Fruit fly (Drosophila melanogaster) whole organism, embryonic: Measurements from ENCODE around the gene nxf2.
A peak's percentile ranks its signal among the peaks of the same experiment; 100 is the strongest.

Experiments
- Abd-B ChIP-seq: fragments of 200-800 bp; sonication (Bioruptor generic); optimal IDR thresholded peaks from 2 replicates; lab custom pipeline; 2018; ENCODE audit warnings: missing biosample characterization, mild to moderate bottlenecking, missing genetic modification characterization, moderate library complexity
- Adf1 ChIP-seq: fragments of 200-800 bp; sonication (Bioruptor generic); IDR thresholded peaks from 2 replicates; pipeline ENCODE4 v1.3.6; 2022; ENCODE audit warnings: missing biosample characterization, missing genetic modification characterization
- CG10147 ChIP-seq: fragments of 200-800 bp; sonication (Bioruptor generic); optimal IDR thresholded peaks from 2 replicates; lab custom pipeline; 2019; ENCODE audit warnings: missing biosample characterization, mild to moderate bottlenecking, missing genetic modification characterization, moderate library complexity
- CG10462 ChIP-seq: fragments of 200-800 bp; sonication (Bioruptor generic); optimal IDR thresholded peaks from 2 replicates; lab custom pipeline; 2016; ENCODE audit warnings: missing biosample characterization, missing genetic modification characterization
- CG10543 ChIP-seq: fragments of 200-800 bp; sonication (Bioruptor generic); optimal IDR thresholded peaks from 3 replicates; lab custom pipeline; 2017; ENCODE audit warnings: missing biosample characterization, mild to moderate bottlenecking, missing genetic modification characterization, moderate library complexity
- CG10565 ChIP-seq: fragments of 200-800 bp; sonication (Bioruptor generic); optimal IDR thresholded peaks from 3 replicates; lab custom pipeline; 2016; ENCODE audit warnings: missing biosample characterization, mild to moderate bottlenecking, missing genetic modification characterization
- CG10959 ChIP-seq: fragments of 200-800 bp; sonication (Bioruptor generic); IDR thresholded peaks from 2 replicates; pipeline ENCODE4 v1.3.6; 2022; ENCODE audit warnings: missing biosample characterization, missing genetic modification characterization
- CG11695 ChIP-seq: fragments of 200-800 bp; sonication (Bioruptor generic); IDR thresholded peaks from 3 replicates; pipeline ENCODE4 v1.3.6; 2022; ENCODE audit warnings: missing biosample characterization, missing genetic modification characterization
- CG12391 ChIP-seq: fragments of 200-800 bp; sonication (Bioruptor generic); optimal IDR thresholded peaks from 3 replicates; lab custom pipeline; 2018; ENCODE audit warnings: missing biosample characterization, mild to moderate bottlenecking, missing genetic modification characterization, moderate library complexity
- CG13287 ChIP-seq: fragments of 200-800 bp; sonication (Bioruptor generic); IDR thresholded peaks from 2 replicates; pipeline ENCODE4 v1.3.6; 2022; ENCODE audit warnings: missing biosample characterization, missing genetic modification characterization; ENCODE audit not compliant: partially characterized antibody
- CG14014 ChIP-seq: fragments of 200-800 bp; sonication (Bioruptor generic); IDR thresholded peaks from 2 replicates; pipeline ENCODE4 v1.3.6; 2022; ENCODE audit warnings: missing biosample characterization, missing genetic modification characterization
- CG1529 ChIP-seq: fragments of 200-800 bp; sonication (Bioruptor generic); optimal IDR thresholded peaks from 3 replicates; lab custom pipeline; 2018; ENCODE audit warnings: missing biosample characterization, missing genetic modification characterization
- CG31441 ChIP-seq: fragments of 200-800 bp; sonication (Bioruptor generic); IDR thresholded peaks from 2 replicates; pipeline ENCODE4 v1.3.6; 2022; ENCODE audit warnings: missing biosample characterization, missing genetic modification characterization
- CG32532 ChIP-seq: fragments of 200-800 bp; sonication (Bioruptor generic); IDR thresholded peaks from 2 replicates; pipeline ENCODE4 v1.3.6; 2022; ENCODE audit warnings: missing biosample characterization, missing genetic modification characterization
- CG33557 ChIP-seq: fragments of 200-800 bp; sonication (Bioruptor generic); optimal IDR thresholded peaks from 2 replicates; lab custom pipeline; 2019; ENCODE audit warnings: missing biosample characterization, mild to moderate bottlenecking, missing genetic modification characterization, moderate library complexity
- CG3407 ChIP-seq: fragments of 200-800 bp; sonication (Bioruptor generic); optimal IDR thresholded peaks from 2 replicates; lab custom pipeline; 2018; ENCODE audit warnings: missing biosample characterization, mild to moderate bottlenecking, missing genetic modification characterization
- CG43689 ChIP-seq: fragments of 200-800 bp; sonication (Bioruptor generic); IDR thresholded peaks from 2 replicates; pipeline ENCODE4 v1.3.6; 2022; ENCODE audit warnings: missing biosample characterization, missing genetic modification characterization
- CG7963 ChIP-seq: fragments of 200-800 bp; sonication (Bioruptor generic); IDR thresholded peaks from 3 replicates; pipeline ENCODE4 v1.3.6; 2022; ENCODE audit warnings: missing biosample characterization, missing genetic modification characterization; ENCODE audit not compliant: partially characterized antibody
- CG8944 ChIP-seq: fragments of 200-800 bp; sonication (Bioruptor generic); optimal IDR thresholded peaks from 3 replicates; lab custom pipeline; 2016; ENCODE audit warnings: missing biosample characterization, missing genetic modification characterization
- CG9437 ChIP-seq: fragments of 200-800 bp; sonication (Bioruptor generic); optimal IDR thresholded peaks from 2 replicates; lab custom pipeline; 2018; ENCODE audit warnings: missing biosample characterization, mild to moderate bottlenecking, missing genetic modification characterization
- CG9727 ChIP-seq: fragments of 200-800 bp; sonication (Bioruptor generic); optimal IDR thresholded peaks from 3 replicates; lab custom pipeline; 2017; ENCODE audit warnings: missing biosample characterization, mild to moderate bottlenecking, missing genetic modification characterization
- CTCF ChIP-seq: fragments of 200-800 bp; sonication (Bioruptor generic); optimal IDR thresholded peaks from 2 replicates; lab custom pipeline; 2017; ENCODE audit warnings: missing biosample characterization, mild to moderate bottlenecking, missing genetic modification characterization, moderate library complexity
- Dek ChIP-seq: fragments of 200-800 bp; sonication (Bioruptor generic); optimal IDR thresholded peaks from 3 replicates; lab custom pipeline; 2019; ENCODE audit warnings: missing biosample characterization, mild to moderate bottlenecking, missing genetic modification characterization, moderate library complexity
- Dip3 ChIP-seq: fragments of 200-800 bp; sonication (Bioruptor generic); optimal IDR thresholded peaks from 3 replicates; lab custom pipeline; 2016; ENCODE audit warnings: missing biosample characterization, missing genetic modification characterization
- Dll ChIP-seq: fragments of 200-800 bp; sonication (Bioruptor generic); IDR thresholded peaks from 4 replicates; pipeline ENCODE4 v1.3.6; 2022; ENCODE audit warnings: missing biosample characterization, missing genetic modification characterization; ENCODE audit not compliant: partially characterized antibody
- Dref ChIP-seq: fragments of 200-800 bp; sonication (Bioruptor generic); IDR thresholded peaks from 2 replicates; pipeline ENCODE4 v1.3.6; 2022; ENCODE audit warnings: missing biosample characterization, missing genetic modification characterization
- Fer1 ChIP-seq: fragments of 200-800 bp; sonication (Bioruptor generic); optimal IDR thresholded peaks from 2 replicates; lab custom pipeline; 2017; ENCODE audit warnings: missing biosample characterization, mild to moderate bottlenecking, missing genetic modification characterization
- Hand ChIP-seq: fragments of 200-800 bp; sonication (Bioruptor generic); optimal IDR thresholded peaks from 2 replicates; lab custom pipeline; 2017; ENCODE audit warnings: mild to moderate bottlenecking, missing biosample characterization, missing genetic modification reagents, missing genetic modification characterization
- Hr3 ChIP-seq: fragments of 200-800 bp; sonication (Bioruptor generic); optimal IDR thresholded peaks from 3 replicates; lab custom pipeline; 2016; ENCODE audit warnings: missing biosample characterization, missing genetic modification characterization
- Hr51 ChIP-seq, 2 experiments: fragments of 200-800 bp; sonication (Bioruptor generic); optimal IDR thresholded peaks; 2 replicates in 1 of 2; 3 replicates in 1 of 2; lab custom pipeline; 2016 to 2018; ENCODE audit warnings: missing biosample characterization in 2 of 2, missing genetic modification characterization in 2 of 2, mild to moderate bottlenecking in 1 of 2, moderate library complexity in 1 of 2
- NC2β ChIP-seq: fragments of 200-800 bp; sonication (Bioruptor generic); optimal IDR thresholded peaks from 2 replicates; lab custom pipeline; 2016; ENCODE audit warnings: missing biosample characterization, missing genetic modification characterization
- Side ChIP-seq: fragments of 200-800 bp; sonication (Bioruptor generic); optimal IDR thresholded peaks from 2 replicates; lab custom pipeline; 2016; ENCODE audit warnings: missing biosample characterization, missing genetic modification characterization
- Sin3A ChIP-seq: fragments of >200 bp; optimal IDR thresholded peaks from 2 replicates; lab custom pipeline; 2018
- Sry-β ChIP-seq: fragments of 200-800 bp; sonication (Bioruptor generic); optimal IDR thresholded peaks from 2 replicates; lab custom pipeline; 2018; ENCODE audit warnings: missing biosample characterization, mild to moderate bottlenecking, missing genetic modification characterization, moderate library complexity
- Usf ChIP-seq: fragments of 200-800 bp; sonication (Bioruptor generic); optimal IDR thresholded peaks from 2 replicates; lab custom pipeline; 2017; ENCODE audit warnings: missing genotype, missing biosample characterization, missing genetic modification characterization
- ac ChIP-seq: fragments of 200-800 bp; sonication (Bioruptor generic); optimal IDR thresholded peaks from 3 replicates; lab custom pipeline; 2017; ENCODE audit warnings: missing biosample characterization, mild to moderate bottlenecking, missing genetic modification characterization
- ato ChIP-seq: fragments of 200-800 bp; sonication (Bioruptor generic); IDR thresholded peaks from 2 replicates; pipeline ENCODE4 v1.3.6; 2022; ENCODE audit warnings: missing biosample characterization, missing genetic modification characterization; ENCODE audit not compliant: partially characterized antibody
- br ChIP-seq: fragments of >200 bp; optimal IDR thresholded peaks from 2 replicates; lab custom pipeline; 2017
- btn ChIP-seq: fragments of 200-800 bp; sonication (Bioruptor generic); optimal IDR thresholded peaks from 2 replicates; lab custom pipeline; 2016; ENCODE audit warnings: missing biosample characterization, missing genetic modification characterization
- cas ChIP-seq: fragments of 200-800 bp; sonication (Bioruptor generic); IDR thresholded peaks from 2 replicates; pipeline ENCODE4 v1.3.6; 2022; ENCODE audit warnings: missing biosample characterization, missing genetic modification characterization
- croc ChIP-seq: fragments of 200-800 bp; sonication (Bioruptor generic); conservative IDR thresholded peaks from 3 replicates; pipeline ENCODE4 v1.3.6; 2022; ENCODE audit warnings: missing biosample characterization, missing genetic modification characterization
- crol ChIP-seq: fragments of 200-800 bp; sonication (Bioruptor generic); IDR thresholded peaks from 2 replicates; pipeline ENCODE4 v1.3.6; 2022; ENCODE audit warnings: missing biosample characterization, missing genetic modification characterization
- en ChIP-seq: fragments of 200-800 bp; sonication (Bioruptor generic); optimal IDR thresholded peaks from 2 replicates; lab custom pipeline; 2016; ENCODE audit warnings: missing biosample characterization, missing genetic modification characterization
- grn ChIP-seq: fragments of 200-800 bp; sonication (Bioruptor generic); optimal IDR thresholded peaks from 3 replicates; lab custom pipeline; 2017; ENCODE audit warnings: missing biosample characterization, missing genetic modification characterization
- kay ChIP-seq: fragments of 200-800 bp; sonication (Bioruptor generic); optimal IDR thresholded peaks from 2 replicates; lab custom pipeline; 2016; ENCODE audit warnings: missing biosample characterization, missing genetic modification characterization
- nom ChIP-seq: fragments of 200-800 bp; sonication (Bioruptor generic); optimal IDR thresholded peaks from 2 replicates; lab custom pipeline; 2017; ENCODE audit warnings: missing biosample characterization, missing genetic modification characterization, mild to moderate bottlenecking, moderate library complexity, missing genetic modification reagents
- odd ChIP-seq: fragments of 200-800 bp; sonication (Bioruptor generic); optimal IDR thresholded peaks from 2 replicates; lab custom pipeline; 2017; ENCODE audit warnings: missing biosample characterization, mild to moderate bottlenecking, missing genetic modification characterization
- slbo ChIP-seq: fragments of 200-800 bp; sonication (Bioruptor generic); IDR thresholded peaks from 2 replicates; pipeline ENCODE4 v1.3.6; 2022; ENCODE audit warnings: missing biosample characterization, missing genetic modification characterization
- sna ChIP-seq: fragments of 200-800 bp; sonication (Bioruptor generic); IDR thresholded peaks from 2 replicates; pipeline ENCODE4 v1.3.6; 2022; ENCODE audit warnings: missing biosample characterization, missing genetic modification characterization; ENCODE audit not compliant: partially characterized antibody
- stwl ChIP-seq: fragments of 200-800 bp; sonication (Bioruptor generic); optimal IDR thresholded peaks from 3 replicates; lab custom pipeline; 2018; ENCODE audit warnings: missing biosample characterization, mild to moderate bottlenecking, missing genetic modification characterization, moderate library complexity
- vvl ChIP-seq: fragments of 200-800 bp; sonication (Bioruptor generic); IDR thresholded peaks from 2 replicates; pipeline ENCODE4 v1.3.6; 2022; ENCODE audit warnings: missing biosample characterization, missing genetic modification characterization
- zen ChIP-seq: fragments of 200-800 bp; sonication (Bioruptor generic); optimal IDR thresholded peaks from 3 replicates; lab custom pipeline; 2018; ENCODE audit warnings: missing biosample characterization, mild to moderate bottlenecking, missing genetic modification characterization, moderate library complexity

The nxf2 gene

DNA sequence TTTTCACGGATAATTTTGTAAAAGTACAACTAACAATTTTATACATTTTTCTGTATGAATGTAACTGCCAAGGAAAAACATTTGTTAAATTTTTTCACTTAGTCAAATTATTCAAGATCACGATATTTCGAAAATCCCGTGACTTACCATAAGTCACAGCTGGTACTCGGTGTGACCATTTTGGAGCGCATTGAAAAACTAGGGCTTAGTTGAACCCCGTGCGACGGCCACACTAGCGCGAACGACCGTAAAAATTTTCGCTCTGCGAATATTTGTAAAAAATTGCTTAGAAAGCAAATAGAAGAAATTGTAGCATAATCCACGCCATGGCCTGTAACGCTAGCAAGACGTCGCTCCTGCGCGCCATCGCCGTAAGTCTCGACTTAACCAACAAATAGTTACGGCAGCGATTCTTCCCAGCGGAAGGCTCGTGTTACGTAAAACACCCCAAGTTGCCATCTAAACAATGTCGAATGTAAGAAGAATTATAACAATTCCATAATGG lies 4.0 kb upstream of the nxf2 start, which contains the start of gene UQCR-C2 (continued):
- TF ChIP-seq CG7963 (GFP tag; lab: Robert Waterston, UW) (no peak), CG14014 (GFP tag; lab: Robert Waterston, UW) (peak; percentile 19; the same call in 1 of the 2 replicates), CTCF (peak; percentile 25), Sin3A (peak; percentile 39), CG31441 (peak; percentile 96), Hr51 (GFP tag; optimal IDR thresholded peaks at IDR 0.05; lab: Kevin White, UChicago) (no peak), grn (GFP tag; lab: Kevin White, UChicago) (no peak), CG8944 (GFP tag; lab: Kevin White, UChicago) (no peak), kay (GFP tag; lab: Kevin White, UChicago) (no peak), CG11695 (GFP tag; lab: Robert Waterston, UW) (no peak), CG10959 (GFP tag; lab: Robert Waterston, UW) (no peak), stwl (tag; lab: Kevin White, UChicago) (peak; percentile 71), CG33557 (peak; percentile 29), sna (peak; percentile 44; the same call in 1 of the 2 replicates), Side (GFP tag; lab: Kevin White, UChicago) (peak; percentile 1), odd (GFP tag; lab: Kevin White, UChicago) (no peak), ac (GFP tag; lab: Kevin White, UChicago) (no peak), ato (GFP tag; lab: Robert Waterston, UW) (no peak), btn (GFP tag; lab: Kevin White, UChicago) (no peak), NC2β (GFP tag; lab: Kevin White, UChicago) (peak; percentile 58), CG10147 (peak; percentile 19), Fer1 (peak; percentile 42), CG32532 (peak; percentile 16; the same call in 1 of the 2 replicates), vvl (GFP tag; lab: Robert Waterston, UW) (peak; percentile 49), br (no peak), Dll (GFP tag; lab: Robert Waterston, UW) (no peak), en (no peak), CG12391 (tag; lab: Kevin White, UChicago) (peak; percentile 35), CG3407 (GFP tag; lab: Kevin White, UChicago) (no peak), CG1529 (GFP tag; lab: Kevin White, UChicago) (no peak), crol (GFP tag; lab: Robert Waterston, UW) (no peak), croc (GFP tag; lab: Robert Waterston, UW) (no peak), Hand (GFP tag; lab: Kevin White, UChicago) (peak; percentile 3), slbo (GFP tag; lab: Robert Waterston, UW) (peak; percentile 17; the same call in 1 of the 2 replicates), CG13287 (GFP tag; lab: Robert Waterston, UW) (peak; percentile 19; the same call in 1 of the 2 replicates), Dref (GFP tag; lab: Robert Waterston, UW) (peak; percentile 37), Adf1 (no peak), Sry-β (peak; percentile 34), Hr3 (GFP tag; lab: Kevin White, UChicago) (no peak), CG9437 (peak; percentile 84), Abd-B (GFP tag; lab: Kevin White, UChicago) (peak; percentile 65), Dip3 (no peak), CG10565 (no peak), Dek (tag; lab: Kevin White, UChicago) (peak; percentile 50), Usf (GFP tag; lab: Kevin White, UChicago) (no peak), CG10543 (GFP tag; lab: Kevin White, UChicago) (no peak), CG43689 (no peak), nom (GFP tag; lab: Kevin White, UChicago) (peak; percentile 36), CG9727 (GFP tag; lab: Kevin White, UChicago) (peak; percentile 20), zen (tag; lab: Kevin White, UChicago) (peak; percentile 23), CG10462 (GFP tag; lab: Kevin White, UChicago) (no peak), cas (GFP tag; lab: Robert Waterston, UW) (no peak)
